Worm (Caenorhabditis elegans) whole organism, L3 larva: Measurements from ENCODE around the gene T06A10.2.

Experiments
- R02D3.7 ChIP-seq: fragments of 150-350 bp; optimal IDR thresholded peaks from 2 replicates; lab custom pipeline; 2014; ENCODE audit warnings: missing biosample characterization, missing genetic modification characterization
- aly-2 ChIP-seq: fragments of 150-350 bp; optimal IDR thresholded peaks from 2 replicates; lab custom pipeline; 2014; ENCODE audit warnings: missing biosample characterization, missing genetic modification characterization
- ama-1 ChIP-seq: fragments of 150-350 bp; optimal IDR thresholded peaks from 2 replicates; lab custom pipeline; 2018
- ceh-28 ChIP-seq: fragments of 150-350 bp; optimal IDR thresholded peaks from 2 replicates; lab custom pipeline; 2014; ENCODE audit warnings: missing biosample characterization, missing genetic modification reagents, missing genetic modification characterization
- ceh-82 ChIP-seq: fragments of 150-350 bp; optimal IDR thresholded peaks from 2 replicates; lab custom pipeline; 2014; ENCODE audit warnings: missing biosample characterization, missing genetic modification characterization
- fkh-10 ChIP-seq: sonication (generic microtip); optimal IDR thresholded peaks from 2 replicates; lab custom pipeline; 2017; ENCODE audit warnings: missing biosample characterization, missing genetic modification reagents, missing genetic modification characterization
- jun-1 ChIP-seq: fragments of 150-350 bp; optimal IDR thresholded peaks from 2 replicates; lab custom pipeline; 2014; ENCODE audit warnings: missing biosample characterization, missing genetic modification reagents, missing genetic modification characterization
- lin-39 ChIP-seq: fragments of 150-350 bp; optimal IDR thresholded peaks from 2 replicates; lab custom pipeline; 2018; ENCODE audit warnings: missing biosample characterization, missing genetic modification reagents, missing genetic modification characterization
- mdl-1 ChIP-seq: fragments of 150-350 bp; optimal IDR thresholded peaks from 2 replicates; lab custom pipeline; 2014; ENCODE audit warnings: missing biosample characterization, missing genetic modification characterization
- nfya-1 ChIP-seq: sonication (generic microtip); optimal IDR thresholded peaks from 2 replicates; lab custom pipeline; 2017; ENCODE audit warnings: missing genetic modification characterization, mild to moderate bottlenecking, missing compliant biosample characterization, antibody characterized with exemption, moderate library complexity; ENCODE audit not compliant: insufficient read depth
- nhr-237 ChIP-seq: fragments of 150-350 bp; optimal IDR thresholded peaks from 2 replicates; lab custom pipeline; 2014; ENCODE audit warnings: missing biosample characterization, missing genetic modification characterization
- nhr-28 ChIP-seq: fragments of 150-350 bp; optimal IDR thresholded peaks from 2 replicates; lab custom pipeline; 2014; ENCODE audit warnings: missing biosample characterization, missing genetic modification characterization
- skn-1 ChIP-seq: fragments of 150-350 bp; optimal IDR thresholded peaks from 2 replicates; lab custom pipeline; 2014; ENCODE audit warnings: missing biosample characterization, missing genetic modification characterization
- snpc-4 ChIP-seq: fragments of 150-350 bp; optimal IDR thresholded peaks from 2 replicates; lab custom pipeline; 2014; ENCODE audit warnings: missing biosample characterization, missing genetic modification characterization

DNA sequence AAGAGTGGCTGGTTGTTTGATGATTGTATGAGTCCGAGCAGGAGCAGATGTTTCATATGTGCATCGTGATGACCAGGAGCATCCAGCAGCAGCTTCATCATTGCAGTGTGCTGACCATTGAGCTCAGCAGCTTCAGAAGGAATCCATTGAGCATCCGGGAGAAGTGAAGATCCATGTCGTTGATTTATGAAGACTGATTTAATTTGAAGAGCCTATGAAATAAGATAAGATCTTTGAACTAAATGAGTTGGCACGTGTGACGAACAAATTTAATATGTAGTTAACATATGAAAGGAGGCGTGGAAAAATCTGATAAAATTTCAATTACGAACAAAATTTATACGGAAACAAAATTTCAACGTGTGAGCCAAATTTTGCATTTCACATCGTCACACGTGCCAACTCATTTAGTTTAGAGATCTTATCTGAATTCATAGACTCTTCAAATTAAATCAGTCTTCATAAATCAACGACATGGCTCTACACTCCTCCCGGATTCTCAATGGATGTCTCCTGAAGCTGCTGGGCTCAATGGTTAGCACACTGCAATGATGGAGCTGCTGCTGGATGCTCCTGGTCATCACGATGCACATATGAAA is 22.5 kb downstream of the T06A10.2 start, which contains the start of the genes Y116A8C.469 and Y116A8C.468:
- TF ChIP-seq ama-1 (no peak), R02D3.7 (no peak), skn-1 (tag; lab: Kevin White, UChicago) (no peak), snpc-4 (tag; lab: Kevin White, UChicago) (no peak), aly-2 (no peak), lin-39 (no peak), ceh-82 (tag; lab: Kevin White, UChicago) (no peak), nhr-28 (no peak), jun-1 (tag; lab: Kevin White, UChicago) (no peak), ceh-28 (tag; lab: Kevin White, UChicago) (no peak), mdl-1 (no peak), nhr-237 (tag; lab: Kevin White, UChicago) (no peak), fkh-10 (GFP tag; lab: Kevin White, UChicago) (no peak), nfya-1 (tag; lab: Kevin White, UChicago) (no peak)
